Fruit fly (Drosophila melanogaster) whole organism, embryonic: ENCODE results near the gene Flad1.

Experiments
- Bgb ChIP-seq: fragments of 200-800 bp; sonication (Bioruptor generic); IDR thresholded peaks from 2 replicates; pipeline ENCODE4 v1.3.6; 2022; ENCODE audit warnings: missing biosample characterization, missing genetic modification characterization; ENCODE audit not compliant: partially characterized antibody
- Blimp-1 ChIP-seq: fragments of 200-800 bp; sonication (Bioruptor generic); optimal IDR thresholded peaks from 3 replicates; lab custom pipeline; 2018; ENCODE audit warnings: missing biosample characterization, missing genetic modification characterization, mild to moderate bottlenecking, moderate library complexity, missing genetic modification reagents
- CG12104 ChIP-seq: fragments of 200-800 bp; sonication (Bioruptor generic); optimal IDR thresholded peaks from 3 replicates; lab custom pipeline; 2016; ENCODE audit warnings: missing biosample characterization, missing genetic modification characterization
- CG13424 ChIP-seq: fragments of 200-800 bp; sonication (Bioruptor generic); optimal IDR thresholded peaks from 2 replicates; lab custom pipeline; 2019; ENCODE audit warnings: missing biosample characterization, mild to moderate bottlenecking, missing genetic modification characterization, moderate library complexity
- CG1602 ChIP-seq: fragments of 200-800 bp; sonication (Bioruptor generic); optimal IDR thresholded peaks from 3 replicates; lab custom pipeline; 2016; ENCODE audit warnings: missing biosample characterization, missing genetic modification characterization
- CG17361 ChIP-seq: fragments of 200-800 bp; sonication (Bioruptor generic); IDR thresholded peaks from 3 replicates; pipeline ENCODE4 v1.3.6; 2022; ENCODE audit warnings: missing biosample characterization, missing genetic modification characterization
- CG17385 ChIP-seq: fragments of 200-800 bp; sonication (Bioruptor generic); optimal IDR thresholded peaks from 3 replicates; lab custom pipeline; 2018; ENCODE audit warnings: missing biosample characterization, mild to moderate bottlenecking, missing genetic modification characterization
- CG3847 ChIP-seq: fragments of 200-800 bp; sonication (Bioruptor generic); IDR thresholded peaks from 2 replicates; pipeline ENCODE4 v1.3.6; 2022; ENCODE audit warnings: missing biosample characterization, missing genetic modification characterization
- CG3995 ChIP-seq: fragments of 200-800 bp; sonication (Bioruptor generic); optimal IDR thresholded peaks from 3 replicates; lab custom pipeline; 2016; ENCODE audit warnings: missing biosample characterization, missing genetic modification characterization
- CG43689 ChIP-seq: fragments of 200-800 bp; sonication (Bioruptor generic); IDR thresholded peaks from 2 replicates; pipeline ENCODE4 v1.3.6; 2022; ENCODE audit warnings: missing biosample characterization, missing genetic modification characterization
- CG8765 ChIP-seq: fragments of 200-800 bp; sonication (Bioruptor generic); IDR thresholded peaks from 2 replicates; pipeline ENCODE4 v1.3.6; 2022; ENCODE audit warnings: missing biosample characterization, missing genetic modification characterization
- Dfd ChIP-seq, 2 experiments: fragments of >200 bp; optimal IDR thresholded peaks; 2 replicates each; lab custom pipeline; 2017; ENCODE audit warnings: missing biosample characterization in 2 of 2, missing genetic modification characterization in 2 of 2
- H15 ChIP-seq: fragments of 200-800 bp; sonication (Bioruptor generic); IDR thresholded peaks from 3 replicates; pipeline ENCODE4 v1.3.6; 2022; ENCODE audit warnings: missing biosample characterization, missing genetic modification characterization
- Hmx ChIP-seq: fragments of 200-800 bp; sonication (Bioruptor generic); optimal IDR thresholded peaks from 2 replicates; lab custom pipeline; 2016; ENCODE audit warnings: missing biosample characterization, missing genetic modification characterization
- Kr ChIP-seq: fragments of 200-800 bp; sonication (Bioruptor generic); optimal IDR thresholded peaks from 2 replicates; lab custom pipeline; 2017; ENCODE audit warnings: missing biosample characterization, mild to moderate bottlenecking, missing genetic modification characterization
- Med ChIP-seq: fragments of 200-800 bp; sonication (Bioruptor generic); peaks from one replicate; lab custom pipeline; 2016; ENCODE audit warnings: missing biosample characterization, missing genetic modification characterization, mild to moderate bottlenecking, inconsistent platforms, moderate library complexity
- Opbp ChIP-seq: fragments of 200-800 bp; sonication (Bioruptor generic); IDR thresholded peaks from 3 replicates; pipeline ENCODE4 v1.3.6; 2022; ENCODE audit warnings: missing biosample characterization, missing genetic modification characterization; ENCODE audit not compliant: partially characterized antibody
- Optix ChIP-seq: fragments of 200-800 bp; sonication (Bioruptor generic); IDR thresholded peaks from 3 replicates; pipeline ENCODE4 v1.3.6; 2022; ENCODE audit warnings: missing biosample characterization, missing genetic modification characterization
- Pdp1 ChIP-seq, 2 experiments: fragments of 200-800 bp; sonication (Bioruptor generic); optimal IDR thresholded peaks; 3 replicates each; lab custom pipeline; 2016; ENCODE audit warnings: missing biosample characterization in 2 of 2, missing genetic modification characterization in 2 of 2, mild to moderate bottlenecking in 1 of 2, moderate library complexity in 1 of 2
- Rfx ChIP-seq: fragments of 200-800 bp; sonication (Bioruptor generic); IDR thresholded peaks from 2 replicates; pipeline ENCODE4 v1.3.6; 2022; ENCODE audit warnings: missing biosample characterization, missing genetic modification characterization
- Sry-β ChIP-seq: fragments of 200-800 bp; sonication (Bioruptor generic); optimal IDR thresholded peaks from 2 replicates; lab custom pipeline; 2018; ENCODE audit warnings: missing biosample characterization, mild to moderate bottlenecking, missing genetic modification characterization, moderate library complexity
- Taf1 ChIP-seq: fragments of 200-800 bp; sonication (Bioruptor generic); IDR thresholded peaks from 2 replicates; pipeline ENCODE4 v1.3.6; 2022; ENCODE audit warnings: missing biosample characterization, missing genetic modification characterization
- ab ChIP-seq: fragments of 200-800 bp; sonication (Bioruptor generic); optimal IDR thresholded peaks from 2 replicates; lab custom pipeline; 2016; ENCODE audit warnings: missing biosample characterization, missing genetic modification characterization
- chinmo ChIP-seq: fragments of 200-800 bp; sonication (Bioruptor generic); IDR thresholded peaks from 4 replicates; pipeline ENCODE4 v1.3.6; 2022; ENCODE audit warnings: missing biosample characterization, missing genetic modification characterization; ENCODE audit not compliant: partially characterized antibody
- ci ChIP-seq: fragments of 200-800 bp; sonication (Bioruptor generic); IDR thresholded peaks from 3 replicates; pipeline ENCODE4 v1.3.6; 2022; ENCODE audit warnings: missing biosample characterization, missing genetic modification characterization
- crp ChIP-seq, 2 experiments: fragments of 200-800 bp; sonication (Bioruptor generic); optimal IDR thresholded peaks; 2 replicates in 1 of 2; 3 replicates in 1 of 2; lab custom pipeline; 2017; ENCODE audit warnings: missing biosample characterization in 2 of 2, missing genetic modification characterization in 2 of 2, mild to moderate bottlenecking in 1 of 2, moderate library complexity in 1 of 2
- danr ChIP-seq: fragments of 200-800 bp; sonication (Bioruptor generic); IDR thresholded peaks from 2 replicates; pipeline ENCODE4 v1.3.6; 2022; ENCODE audit warnings: missing biosample characterization, missing genetic modification characterization
- ewg ChIP-seq: fragments of 200-800 bp; sonication (Bioruptor generic); optimal IDR thresholded peaks from 3 replicates; lab custom pipeline; 2017; ENCODE audit warnings: mild to moderate bottlenecking, missing biosample characterization, missing genetic modification reagents, missing genetic modification characterization
- hbn ChIP-seq: fragments of 200-800 bp; sonication (Bioruptor generic); IDR thresholded peaks from 2 replicates; pipeline ENCODE4 v1.3.6; 2022; ENCODE audit warnings: missing biosample characterization, missing genetic modification characterization; ENCODE audit not compliant: partially characterized antibody
- lab ChIP-seq: fragments of 200-800 bp; sonication (Bioruptor generic); optimal IDR thresholded peaks from 3 replicates; lab custom pipeline; 2017; ENCODE audit warnings: missing biosample characterization, missing genetic modification characterization, mild to moderate bottlenecking, moderate library complexity, missing genetic modification reagents
- mam ChIP-seq: fragments of 200-800 bp; sonication (Bioruptor generic); optimal IDR thresholded peaks from 3 replicates; lab custom pipeline; 2016; ENCODE audit warnings: missing biosample characterization, missing genetic modification characterization
- nom ChIP-seq: fragments of 200-800 bp; sonication (Bioruptor generic); optimal IDR thresholded peaks from 2 replicates; lab custom pipeline; 2017; ENCODE audit warnings: missing biosample characterization, missing genetic modification characterization, mild to moderate bottlenecking, moderate library complexity, missing genetic modification reagents
- odd ChIP-seq: fragments of 200-800 bp; sonication (Bioruptor generic); optimal IDR thresholded peaks from 2 replicates; lab custom pipeline; 2017; ENCODE audit warnings: missing biosample characterization, mild to moderate bottlenecking, missing genetic modification characterization
- p53 ChIP-seq: fragments of 200-800 bp; sonication (Bioruptor generic); optimal IDR thresholded peaks from 2 replicates; lab custom pipeline; 2016; ENCODE audit warnings: missing biosample characterization, missing genetic modification characterization
- pan ChIP-seq, 4 experiments: fragments of >200 bp in 3 of 4; fragments of 200-800 bp in 1 of 4; sonication (Bioruptor generic) in 1 of 4; optimal IDR thresholded peaks in 3 of 4; IDR thresholded peaks in 1 of 4; 2 replicates each; pipeline versions ENCODE4 v1.3.6 to Lab custom; 2017 to 2022; ENCODE audit warnings: missing biosample characterization in 2 of 4, missing genetic modification characterization in 2 of 4, mixed read lengths in 1 of 4
- pho ChIP-seq: fragments of 200-800 bp; sonication (Bioruptor generic); optimal IDR thresholded peaks from 2 replicates; lab custom pipeline; 2016; ENCODE audit warnings: missing biosample characterization, missing genetic modification characterization
- rib ChIP-seq: fragments of 200-800 bp; sonication (Bioruptor generic); IDR thresholded peaks from 2 replicates; pipeline ENCODE4 v1.3.6; 2022; ENCODE audit warnings: missing biosample characterization, missing genetic modification characterization
- row ChIP-seq: fragments of 200-800 bp; sonication (Bioruptor generic); IDR thresholded peaks from 3 replicates; pipeline ENCODE4 v1.3.6; 2022; ENCODE audit warnings: missing biosample characterization, missing genetic modification characterization
- run ChIP-seq: fragments of 200-800 bp; sonication (Bioruptor generic); optimal IDR thresholded peaks from 3 replicates; lab custom pipeline; 2018; ENCODE audit warnings: missing biosample characterization, mild to moderate bottlenecking, missing genetic modification characterization
- sc ChIP-seq, 3 experiments: fragments of >200 bp in 2 of 3; fragments of 200-800 bp in 1 of 3; sonication (Bioruptor generic) in 1 of 3; optimal IDR thresholded peaks; 2 replicates in 2 of 3; 3 replicates in 1 of 3; lab custom pipeline; 2017; ENCODE audit warnings: mild to moderate bottlenecking in 1 of 3, missing biosample characterization in 1 of 3, missing genetic modification characterization in 1 of 3, missing genetic modification reagents in 1 of 3
- sens ChIP-seq: fragments of 200-800 bp; sonication (Bioruptor generic); peaks from one replicate; lab custom pipeline; 2016; ENCODE audit warnings: missing biosample characterization, missing genetic modification characterization
- shn ChIP-seq: fragments of 200-800 bp; sonication (Bioruptor generic); optimal IDR thresholded peaks from 3 replicates; lab custom pipeline; 2016; ENCODE audit warnings: missing biosample characterization, missing genetic modification characterization
- trem ChIP-seq: fragments of 200-800 bp; optimal IDR thresholded peaks from 3 replicates; lab custom pipeline; 2019; ENCODE audit warnings: missing biosample characterization, mild to moderate bottlenecking, missing genetic modification characterization, moderate library complexity
- zfh2 ChIP-seq: fragments of 200-800 bp; sonication (Bioruptor generic); optimal IDR thresholded peaks from 2 replicates; lab custom pipeline; 2016; ENCODE audit warnings: missing biosample characterization, missing genetic modification characterization

Gene Flad1

dm6 chrX:12905014-12905900 lies 1.9 kb upstream of the Flad1 start (continued):
- TF ChIP-seq pan (optimal IDR thresholded peaks at IDR 0.05; lab: Kevin White, UChicago) (no peak), pan (GFP tag; optimal IDR thresholded peaks at IDR 0.05 in 1 of 2, IDR thresholded peaks at IDR 0.05 in 1 of 2) (peak in 1 of 2 experiments; percentile 19), sens (peak; percentile 68), crp (GFP tag; optimal IDR thresholded peaks at IDR 0.05; lab: Kevin White, UChicago) (no peak), Pdp1 (GFP tag; optimal IDR thresholded peaks at IDR 0.05; lab: Kevin White, UChicago) (peak in 1 of 2 experiments; percentile 8), Dfd (GFP tag; optimal IDR thresholded peaks at IDR 0.05; lab: Kevin White, UChicago) (peak in 1 of 2 experiments; percentile 4), nom (GFP tag; lab: Kevin White, UChicago) (peak; percentile 53), CG17385 (GFP tag; lab: Kevin White, UChicago) (peak; percentile 82)
- TF ChIP-seq, all 482 proteins: peak for 14

- 0 out of 4 replicates have a peak, but pooled peaks have one; percentile 27 for TF ChIP-seq chinmo (GFP tag; lab: Robert Waterston, UW)
- TF ChIP-seq crp (GFP tag; optimal IDR thresholded peaks at IDR 0.05; lab: Kevin White, UChicago) = peak; percentile 14 to 88
- no peak for TF ChIP-seq Taf1 (GFP tag; lab: Robert Waterston, UW)
- no peak; the same call in 1 of the 2 replicates for TF ChIP-seq rib (GFP tag; lab: Robert Waterston, UW)
- TF ChIP-seq lab (GFP tag; lab: Kevin White, UChicago) = no peak
- TF ChIP-seq CG8765 (GFP tag; lab: Robert Waterston, UW) = no peak
- no peak for TF ChIP-seq H15 (GFP tag; lab: Robert Waterston, UW)
- TF ChIP-seq trem (tag; lab: Kevin White, UChicago) = no peak
- no peak for TF ChIP-seq Kr (GFP tag; lab: Kevin White, UChicago)
- TF ChIP-seq Hmx (GFP tag; lab: Kevin White, UChicago) = no peak
- TF ChIP-seq Rfx = peak; percentile 74
- no peak for TF ChIP-seq CG3995 (GFP tag; lab: Kevin White, UChicago)
- no peak for TF ChIP-seq ab (GFP tag; lab: Kevin White, UChicago)
- no peak for TF ChIP-seq Blimp-1
- no peak for TF ChIP-seq sc (optimal IDR thresholded peaks at IDR 0.05; lab: Kevin White, UChicago)
- TF ChIP-seq sc (GFP tag; optimal IDR thresholded peaks at IDR 0.05; lab: Kevin White, UChicago) = no peak
- TF ChIP-seq run (tag; lab: Kevin White, UChicago) = no peak
- TF ChIP-seq pho (GFP tag; lab: Kevin White, UChicago) = no peak
- no peak for TF ChIP-seq CG12104 (GFP tag; lab: Kevin White, UChicago)
- no peak for TF ChIP-seq CG17361 (GFP tag; lab: Robert Waterston, UW)
- TF ChIP-seq CG1602 (GFP tag; lab: Kevin White, UChicago) = no peak
- no peak for TF ChIP-seq Optix
- TF ChIP-seq CG3847 (GFP tag; lab: Robert Waterston, UW) = 0 out of 2 replicates have a peak, but pooled peaks have one; percentile 10
- peak; percentile 77 for TF ChIP-seq Med (GFP tag; lab: Kevin White, UChicago)
- no peak for TF ChIP-seq hbn (GFP tag; lab: Robert Waterston, UW)
- TF ChIP-seq shn (GFP tag; lab: Kevin White, UChicago) = no peak
- TF ChIP-seq Opbp = no peak
- no peak for TF ChIP-seq Bgb
- TF ChIP-seq danr = no peak
- TF ChIP-seq mam (GFP tag; lab: Kevin White, UChicago) = no peak
- TF ChIP-seq ewg (GFP tag; lab: Kevin White, UChicago) = no peak
- TF ChIP-seq CG43689 (GFP tag; lab: Robert Waterston, UW) = no peak
- no peak for TF ChIP-seq p53 (GFP tag; lab: Kevin White, UChicago)
- peak; percentile 93 for TF ChIP-seq Sry-β (GFP tag; lab: Kevin White, UChicago)
- no peak for TF ChIP-seq CG13424 (tag; lab: Kevin White, UChicago)
- no peak for TF ChIP-seq ci (GFP tag; lab: Robert Waterston, UW)
- no peak for TF ChIP-seq zfh2 (GFP tag; lab: Kevin White, UChicago)
- TF ChIP-seq row = peak; percentile 90
- no peak for TF ChIP-seq odd (GFP tag; lab: Kevin White, UChicago)
Measured at dm6 chrX:12900718-12901442, 2.4 kb downstream of the Flad1 start, which contains the start of gene Coq8. Gene Coq8, minus strand, starts transcription at chrX:12901114.
